Worm (Caenorhabditis elegans): ENCODE measurements around the gene Y38F1A.7.
A peak's percentile ranks its signal among the peaks of the same experiment; 100 is the strongest.

The Y38F1A.7 gene

ce11 chrII:12953297-12953696 is 44.3 kb downstream of the Y38F1A.7 start (continued):
- TF ChIP-seq lin-15B (tag; optimal IDR thresholded peaks at IDR 0.05) (no peak), pag-3 (tag; optimal IDR thresholded peaks at IDR 0.05; ENCODE audit: borderline replicate concordance, insufficient read depth) (no peak), nhr-20 (tag; optimal IDR thresholded peaks at IDR 0.05) (peak; percentile 16), fkh-4 (tag; optimal IDR thresholded peaks at IDR 0.05; ENCODE audit: borderline replicate concordance) (no peak), tlp-1 (tag; optimal IDR thresholded peaks at IDR 0.05) (no peak), irx-1 (tag; optimal IDR thresholded peaks at IDR 0.05) (no peak), fkh-10 (GFP tag; optimal IDR thresholded peaks at IDR 0.05) (no peak), ceh-82 (tag; optimal IDR thresholded peaks at IDR 0.05) (peak in 2 of 3 experiments; percentile 23 to 36), dpl-1 (GFP tag; optimal IDR thresholded peaks at IDR 0.05) (peak; percentile 23 to 28 (median 27)), C34B4.2 (tag; optimal IDR thresholded peaks at IDR 0.05) (no peak), nhr-71 (tag; optimal IDR thresholded peaks at IDR 0.05) (peak; percentile 60), sup-37 (GFP tag; optimal IDR thresholded peaks at IDR 0.05) (no peak), pax-3 (tag; optimal IDR thresholded peaks at IDR 0.05) (no peak), nhr-11 (tag; optimal IDR thresholded peaks at IDR 0.05) (no peak), mab-9 (GFP tag; IDR thresholded peaks at IDR 0.05) (no peak), aly-2 (tag; optimal IDR thresholded peaks at IDR 0.05) (no peak), swsn-7 (tag; optimal IDR thresholded peaks at IDR 0.05) (peak; percentile 33), dsc-1 (tag; optimal IDR thresholded peaks at IDR 0.05) (peak; percentile 1), hpl-2 (GFP tag; optimal IDR thresholded peaks at IDR 0.05) (no peak), nhr-90 (tag; optimal IDR thresholded peaks at IDR 0.05; ENCODE audit: poor library complexity) (no peak), snpc-4 (tag; optimal IDR thresholded peaks at IDR 0.05) (peak; percentile 78), lsy-2 (tag; optimal IDR thresholded peaks at IDR 0.05) (peak; percentile 24 to 60), unc-86 (tag; optimal IDR thresholded peaks at IDR 0.05) (no peak), pqm-1 (tag; optimal IDR thresholded peaks at IDR 0.05) (no peak), egl-27 (tag; optimal IDR thresholded peaks at IDR 0.05) (no peak), nhr-12 (tag; optimal IDR thresholded peaks at IDR 0.05) (no peak), ces-1 (GFP tag; optimal IDR thresholded peaks at IDR 0.05) (no peak), unc-130 (tag; optimal IDR thresholded peaks at IDR 0.05) (peak; percentile 26), nhr-85 (tag) (no peak), mdl-1 (tag; optimal IDR thresholded peaks at IDR 0.05) (peak in 1 of 2 experiments; percentile 48), zag-1 (tag; optimal IDR thresholded peaks at IDR 0.05) (no peak), mef-2 (tag; optimal IDR thresholded peaks at IDR 0.05) (no peak), ceh-63 (GFP tag; optimal IDR thresholded peaks at IDR 0.05) (no peak), unc-30 (tag; optimal IDR thresholded peaks at IDR 0.05) (no peak), ceh-90 (tag; optimal IDR thresholded peaks at IDR 0.05) (no peak), lir-3 (tag; optimal IDR thresholded peaks at IDR 0.05; ENCODE audit: poor library complexity) (no peak), ceh-8 (GFP tag; optimal IDR thresholded peaks at IDR 0.05) (no peak), lin-13 (GFP tag; optimal IDR thresholded peaks at IDR 0.05) (no peak), Y116A8C.19 (tag; optimal IDR thresholded peaks at IDR 0.05; ENCODE audit: borderline replicate concordance) (no peak), unc-62 (GFP tag; optimal IDR thresholded peaks at IDR 0.05) (no peak), sox-4 (tag; optimal IDR thresholded peaks at IDR 0.05) (no peak), ceh-88 (GFP tag; IDR thresholded peaks at IDR 0.05) (no peak), grh-1 (GFP tag; IDR thresholded peaks at IDR 0.05) (no peak), xbp-1 (tag; optimal IDR thresholded peaks at IDR 0.05) (peak; percentile 80), fkh-8 (tag; optimal IDR thresholded peaks at IDR 0.05) (peak; percentile 41), nhr-76 (tag; optimal IDR thresholded peaks at IDR 0.05) (no peak), rnt-1 (tag; optimal IDR thresholded peaks at IDR 0.05) (peak; percentile 81)

All from whole organism, L1 larva.